Fruit fly (Drosophila melanogaster) whole organism, embryonic: Measurements from ENCODE around the gene CG4586.

Experiments used
- ATbp ChIP-seq: fragments of 200-800 bp; sonication (Bioruptor generic); optimal IDR thresholded peaks from 2 replicates; lab custom pipeline; 2017; ENCODE audit warnings: missing biosample characterization, mild to moderate bottlenecking, missing genetic modification characterization, missing genetic modification reagents
- Bdp1 ChIP-seq: fragments of 200-800 bp; sonication (Bioruptor generic); optimal IDR thresholded peaks from 3 replicates; lab custom pipeline; 2016; ENCODE audit warnings: missing biosample characterization, missing genetic modification characterization
- Bgb ChIP-seq: fragments of 200-800 bp; sonication (Bioruptor generic); IDR thresholded peaks from 2 replicates; pipeline ENCODE4 v1.3.6; 2022; ENCODE audit warnings: missing biosample characterization, missing genetic modification characterization; ENCODE audit not compliant: partially characterized antibody
- CG10274 ChIP-seq: fragments of 200-800 bp; sonication (Bioruptor generic); optimal IDR thresholded peaks from 3 replicates; lab custom pipeline; 2017; ENCODE audit warnings: missing biosample characterization, mild to moderate bottlenecking, missing genetic modification characterization
- CG10366 ChIP-seq: fragments of 200-800 bp; sonication (Bioruptor generic); IDR thresholded peaks from 2 replicates; pipeline ENCODE4 v1.3.6; 2022; ENCODE audit warnings: missing biosample characterization, missing genetic modification characterization
- CG10431 ChIP-seq: fragments of 200-800 bp; sonication (Bioruptor generic); optimal IDR thresholded peaks from 3 replicates; lab custom pipeline; 2018; ENCODE audit warnings: missing biosample characterization, mild to moderate bottlenecking, missing genetic modification characterization
- CG10462 ChIP-seq: fragments of 200-800 bp; sonication (Bioruptor generic); optimal IDR thresholded peaks from 2 replicates; lab custom pipeline; 2016; ENCODE audit warnings: missing biosample characterization, missing genetic modification characterization
- CG10565 ChIP-seq: fragments of 200-800 bp; sonication (Bioruptor generic); optimal IDR thresholded peaks from 3 replicates; lab custom pipeline; 2016; ENCODE audit warnings: missing biosample characterization, mild to moderate bottlenecking, missing genetic modification characterization
- CG13123 ChIP-seq: fragments of 200-800 bp; sonication (Bioruptor generic); optimal IDR thresholded peaks from 2 replicates; lab custom pipeline; 2016; ENCODE audit warnings: missing biosample characterization, missing genetic modification characterization
- CG13424 ChIP-seq: fragments of 200-800 bp; sonication (Bioruptor generic); optimal IDR thresholded peaks from 2 replicates; lab custom pipeline; 2019; ENCODE audit warnings: missing biosample characterization, mild to moderate bottlenecking, missing genetic modification characterization, moderate library complexity
- CG13775 ChIP-seq: fragments of 200-800 bp; sonication (Bioruptor generic); optimal IDR thresholded peaks from 3 replicates; lab custom pipeline; 2017; ENCODE audit warnings: missing biosample characterization, mild to moderate bottlenecking, missing genetic modification characterization
- CG14441 ChIP-seq: fragments of 200-800 bp; sonication (Bioruptor generic); IDR thresholded peaks from 2 replicates; pipeline ENCODE4 v1.3.6; 2022; ENCODE audit warnings: missing biosample characterization, missing genetic modification characterization
- CG15479 ChIP-seq: fragments of 200-800 bp; sonication (Bioruptor generic); optimal IDR thresholded peaks from 3 replicates; lab custom pipeline; 2019; ENCODE audit warnings: missing biosample characterization, mild to moderate bottlenecking, missing genetic modification characterization, moderate library complexity
- CG18476 ChIP-seq: fragments of 200-800 bp; sonication (Bioruptor generic); optimal IDR thresholded peaks from 2 replicates; lab custom pipeline; 2016; ENCODE audit warnings: missing biosample characterization, mild to moderate bottlenecking, missing genetic modification characterization
- CG31224 ChIP-seq: fragments of 200-800 bp; sonication (Bioruptor generic); IDR thresholded peaks from 2 replicates; pipeline ENCODE4 v1.3.6; 2022; ENCODE audit warnings: missing biosample characterization, missing genetic modification characterization
- CG32532 ChIP-seq: fragments of 200-800 bp; sonication (Bioruptor generic); IDR thresholded peaks from 2 replicates; pipeline ENCODE4 v1.3.6; 2022; ENCODE audit warnings: missing biosample characterization, missing genetic modification characterization
- CG43689 ChIP-seq: fragments of 200-800 bp; sonication (Bioruptor generic); IDR thresholded peaks from 2 replicates; pipeline ENCODE4 v1.3.6; 2022; ENCODE audit warnings: missing biosample characterization, missing genetic modification characterization
- CG5180 ChIP-seq: fragments of 200-800 bp; sonication (Bioruptor generic); optimal IDR thresholded peaks from 3 replicates; lab custom pipeline; 2017; ENCODE audit warnings: missing biosample characterization, missing genetic modification characterization, mild to moderate bottlenecking, moderate library complexity, missing genetic modification reagents
- CG6654 ChIP-seq: fragments of 200-800 bp; sonication (Bioruptor generic); optimal IDR thresholded peaks from 2 replicates; lab custom pipeline; 2017; ENCODE audit warnings: missing biosample characterization, mild to moderate bottlenecking, missing genetic modification characterization
- CG6683 ChIP-seq: fragments of 200-800 bp; sonication (Bioruptor generic); optimal IDR thresholded peaks from 2 replicates; lab custom pipeline; 2017; ENCODE audit warnings: missing biosample characterization, mild to moderate bottlenecking, missing genetic modification characterization, missing genetic modification reagents
- CG6689 ChIP-seq: fragments of 200-800 bp; sonication (Bioruptor generic); IDR thresholded peaks from 2 replicates; pipeline ENCODE4 v1.3.6; 2022; ENCODE audit warnings: missing biosample characterization, missing genetic modification characterization
- Camta ChIP-seq: fragments of 200-800 bp; sonication (Bioruptor generic); optimal IDR thresholded peaks from 2 replicates; lab custom pipeline; 2016; ENCODE audit warnings: missing biosample characterization, missing genetic modification characterization
- Dip3 ChIP-seq: fragments of 200-800 bp; sonication (Bioruptor generic); optimal IDR thresholded peaks from 3 replicates; lab custom pipeline; 2016; ENCODE audit warnings: missing biosample characterization, missing genetic modification characterization
- GATAe ChIP-seq: fragments of 200-800 bp; sonication (Bioruptor generic); conservative IDR thresholded peaks from 2 replicates; pipeline ENCODE4 v1.3.6; 2022; ENCODE audit warnings: missing biosample characterization, missing genetic modification characterization
- HLH54F ChIP-seq: fragments of 200-800 bp; sonication (Bioruptor generic); optimal IDR thresholded peaks from 3 replicates; lab custom pipeline; 2016; ENCODE audit warnings: missing biosample characterization, missing genetic modification characterization
- Kr ChIP-seq: fragments of 200-800 bp; sonication (Bioruptor generic); optimal IDR thresholded peaks from 2 replicates; lab custom pipeline; 2017; ENCODE audit warnings: missing biosample characterization, mild to moderate bottlenecking, missing genetic modification characterization
- Lim3 ChIP-seq: fragments of 200-800 bp; sonication (Bioruptor generic); IDR thresholded peaks from 2 replicates; pipeline ENCODE4 v1.3.6; 2022; ENCODE audit warnings: missing biosample characterization, missing genetic modification characterization
- MBD-R2 ChIP-seq: fragments of 200-800 bp; sonication (Bioruptor generic); IDR thresholded peaks from 2 replicates; pipeline ENCODE4 v1.3.6; 2022; ENCODE audit warnings: missing biosample characterization, missing genetic modification characterization
- MESR4 ChIP-seq: fragments of 200-800 bp; sonication (Bioruptor generic); optimal IDR thresholded peaks from 2 replicates; lab custom pipeline; 2018; ENCODE audit warnings: missing biosample characterization, mild to moderate bottlenecking, missing genetic modification characterization, moderate library complexity
- Mad ChIP-seq: fragments of 200-800 bp; sonication (Bioruptor generic); optimal IDR thresholded peaks from 2 replicates; lab custom pipeline; 2016; ENCODE audit warnings: missing biosample characterization, missing genetic modification characterization
- NC2α ChIP-seq: fragments of 200-800 bp; sonication (Bioruptor generic); optimal IDR thresholded peaks from 2 replicates; lab custom pipeline; 2016; ENCODE audit warnings: missing biosample characterization, missing genetic modification characterization
- Neu2 ChIP-seq: fragments of 200-800 bp; sonication (Bioruptor generic); optimal IDR thresholded peaks from 3 replicates; lab custom pipeline; 2016; ENCODE audit warnings: missing biosample characterization, missing genetic modification characterization, borderline replicate concordance
- Optix ChIP-seq: fragments of 200-800 bp; sonication (Bioruptor generic); IDR thresholded peaks from 3 replicates; pipeline ENCODE4 v1.3.6; 2022; ENCODE audit warnings: missing biosample characterization, missing genetic modification characterization
- Xbp1 ChIP-seq: fragments of 200-800 bp; sonication (Bioruptor generic); optimal IDR thresholded peaks from 3 replicates; lab custom pipeline; 2016; ENCODE audit warnings: missing biosample characterization, mild to moderate bottlenecking, missing genetic modification characterization
- ab ChIP-seq: fragments of 200-800 bp; sonication (Bioruptor generic); optimal IDR thresholded peaks from 2 replicates; lab custom pipeline; 2016; ENCODE audit warnings: missing biosample characterization, missing genetic modification characterization
- bigmax ChIP-seq: fragments of 200-800 bp; sonication (Bioruptor generic); optimal IDR thresholded peaks from 2 replicates; lab custom pipeline; 2018; ENCODE audit warnings: missing biosample characterization, mild to moderate bottlenecking, missing genetic modification characterization
- chinmo ChIP-seq: fragments of 200-800 bp; sonication (Bioruptor generic); IDR thresholded peaks from 4 replicates; pipeline ENCODE4 v1.3.6; 2022; ENCODE audit warnings: missing biosample characterization, missing genetic modification characterization; ENCODE audit not compliant: partially characterized antibody
- croc ChIP-seq: fragments of 200-800 bp; sonication (Bioruptor generic); conservative IDR thresholded peaks from 3 replicates; pipeline ENCODE4 v1.3.6; 2022; ENCODE audit warnings: missing biosample characterization, missing genetic modification characterization
- en ChIP-seq: fragments of 200-800 bp; sonication (Bioruptor generic); optimal IDR thresholded peaks from 2 replicates; lab custom pipeline; 2016; ENCODE audit warnings: missing biosample characterization, missing genetic modification characterization
- fu2 ChIP-seq: fragments of 200-800 bp; sonication (Bioruptor generic); optimal IDR thresholded peaks from 2 replicates; lab custom pipeline; 2016; ENCODE audit warnings: missing biosample characterization, missing genetic modification characterization
- her ChIP-seq: fragments of 200-800 bp; sonication (Bioruptor generic); optimal IDR thresholded peaks from 2 replicates; lab custom pipeline; 2016; ENCODE audit warnings: missing biosample characterization, missing genetic modification characterization
- hkb ChIP-seq, 2 experiments: fragments of 200-800 bp in 1 of 2; fragments of >200 bp in 1 of 2; sonication (Bioruptor generic) in 1 of 2; IDR thresholded peaks in 1 of 2; optimal IDR thresholded peaks in 1 of 2; 2 replicates each; pipeline versions ENCODE4 v1.3.6 to Lab custom; 2017 to 2022; ENCODE audit warnings: missing biosample characterization in 1 of 2, missing genetic modification characterization in 1 of 2
- knrl ChIP-seq: fragments of 200-800 bp; sonication (Bioruptor generic); IDR thresholded peaks from 3 replicates; pipeline ENCODE4 v1.3.6; 2022; ENCODE audit warnings: missing biosample characterization, missing genetic modification characterization; ENCODE audit not compliant: partially characterized antibody
- pros ChIP-seq: fragments of 200-800 bp; sonication (Bioruptor generic); optimal IDR thresholded peaks from 3 replicates; lab custom pipeline; 2019; ENCODE audit warnings: missing biosample characterization, mild to moderate bottlenecking, missing genetic modification characterization, moderate library complexity
- rib ChIP-seq: fragments of 200-800 bp; sonication (Bioruptor generic); IDR thresholded peaks from 2 replicates; pipeline ENCODE4 v1.3.6; 2022; ENCODE audit warnings: missing biosample characterization, missing genetic modification characterization
- slou ChIP-seq: fragments of 200-800 bp; sonication (Bioruptor generic); optimal IDR thresholded peaks from 3 replicates; lab custom pipeline; 2016; ENCODE audit warnings: missing biosample characterization, missing genetic modification characterization
- toy ChIP-seq: fragments of 200-800 bp; sonication (Bioruptor generic); IDR thresholded peaks from 2 replicates; pipeline ENCODE4 v1.3.6; 2022; ENCODE audit warnings: missing biosample characterization, missing genetic modification characterization
- wek ChIP-seq: fragments of 200-800 bp; sonication (Bioruptor generic); optimal IDR thresholded peaks from 3 replicates; lab custom pipeline; 2018; ENCODE audit warnings: missing biosample characterization, mild to moderate bottlenecking, missing genetic modification characterization, moderate library complexity
- yki ChIP-seq: fragments of >200 bp; optimal IDR thresholded peaks from 3 replicates; lab custom pipeline; 2018
- zf30C ChIP-seq: fragments of 200-800 bp; sonication (Bioruptor generic); optimal IDR thresholded peaks from 3 replicates; lab custom pipeline; 2018; ENCODE audit warnings: missing biosample characterization, mild to moderate bottlenecking, missing genetic modification characterization

Gene CG4586

dm6 chrX:7000444-7001134 is 30.9 kb downstream of the CG4586 start (continued):
- no peak for TF ChIP-seq CG6683 (GFP tag; lab: Kevin White, UChicago)
- TF ChIP-seq CG10462 (GFP tag; lab: Kevin White, UChicago): no peak
- no peak for TF ChIP-seq fu2 (GFP tag; lab: Kevin White, UChicago)
- TF ChIP-seq MBD-R2 (GFP tag; lab: Robert Waterston, UW): no peak
- no peak for TF ChIP-seq croc (GFP tag; lab: Robert Waterston, UW)
- TF ChIP-seq CG5180: peak; percentile 25
- TF ChIP-seq knrl: no peak
- peak; percentile 89 for TF ChIP-seq CG15479 (GFP tag; lab: Kevin White, UChicago)
- no peak for TF ChIP-seq CG10274 (GFP tag; lab: Kevin White, UChicago)
- no peak for TF ChIP-seq CG10431 (GFP tag; lab: Kevin White, UChicago)
- no peak for TF ChIP-seq en (GFP tag; lab: Kevin White, UChicago)
- no peak for TF ChIP-seq ATbp
- no peak for TF ChIP-seq zf30C (GFP tag; lab: Kevin White, UChicago)
- no peak for TF ChIP-seq CG6689 (GFP tag; lab: Robert Waterston, UW)
- TF ChIP-seq Optix (GFP tag; lab: Robert Waterston, UW): no peak
- no peak for TF ChIP-seq CG10565
- TF ChIP-seq CG13424 (tag; lab: Kevin White, UChicago): no peak
- no peak for TF ChIP-seq Dip3 (GFP tag; lab: Kevin White, UChicago)
- no peak for TF ChIP-seq Mad (GFP tag; lab: Kevin White, UChicago)
- TF ChIP-seq MESR4 (GFP tag; lab: Kevin White, UChicago): no peak
- no peak for TF ChIP-seq Lim3 (GFP tag; lab: Robert Waterston, UW)
- peak; percentile 66 for TF ChIP-seq CG13775 (GFP tag; lab: Kevin White, UChicago)
- no peak for TF ChIP-seq NC2α (GFP tag; lab: Kevin White, UChicago)
- TF ChIP-seq Xbp1 (GFP tag; lab: Kevin White, UChicago): no peak
- no peak for TF ChIP-seq Kr (GFP tag; lab: Kevin White, UChicago)
- TF ChIP-seq CG32532: no peak; the same call in 1 of the 2 replicates
- TF ChIP-seq Camta (GFP tag; lab: Kevin White, UChicago): no peak
- TF ChIP-seq Bgb (GFP tag; lab: Robert Waterston, UW): peak; percentile 8; the same call in 1 of the 2 replicates
- no peak for TF ChIP-seq yki (lab: Kevin White, UChicago)
- no peak for TF ChIP-seq slou (GFP tag; lab: Kevin White, UChicago)
- TF ChIP-seq chinmo: peak; percentile 81; the same call in 2 of the 4 replicates
- TF ChIP-seq her (GFP tag; lab: Kevin White, UChicago): no peak
- TF ChIP-seq bigmax (GFP tag; lab: Kevin White, UChicago): no peak
- no peak for TF ChIP-seq CG31224 (GFP tag; lab: Robert Waterston, UW)
- TF ChIP-seq Neu2 (GFP tag; lab: Kevin White, UChicago): no peak
- no peak for TF ChIP-seq GATAe (GFP tag; lab: Robert Waterston, UW)
- TF ChIP-seq CG14441: no peak
- TF ChIP-seq CG43689 (GFP tag; lab: Robert Waterston, UW): no peak
- TF ChIP-seq CG13123 (GFP tag; lab: Kevin White, UChicago): no peak
- TF ChIP-seq ab (GFP tag; lab: Kevin White, UChicago): no peak
- no peak for TF ChIP-seq CG6654
- TF ChIP-seq pros (GFP tag; lab: Kevin White, UChicago): peak; percentile 89
- no peak for TF ChIP-seq Bdp1 (GFP tag; lab: Kevin White, UChicago)
- TF ChIP-seq CG10366 (GFP tag; lab: Robert Waterston, UW): no peak
- TF ChIP-seq rib (GFP tag; lab: Robert Waterston, UW): no peak
- TF ChIP-seq hkb (optimal IDR thresholded peaks at IDR 0.05; lab: Kevin White, UChicago): no peak
- no peak for TF ChIP-seq hkb (GFP tag; IDR thresholded peaks at IDR 0.05; lab: Robert Waterston, UW)
- no peak for TF ChIP-seq toy
- TF ChIP-seq HLH54F (GFP tag; lab: Kevin White, UChicago): no peak
- TF ChIP-seq CG18476 (GFP tag; lab: Kevin White, UChicago): no peak
- TF ChIP-seq wek: no peak
